Worm (Caenorhabditis elegans) whole organism, young adult: ENCODE results near the gene rft-2.

Experiments used
- B0035.1 ChIP-seq: sonication (generic microtip); optimal IDR thresholded peaks from 2 replicates; lab custom pipeline; 2016; ENCODE audit warnings: missing genetic modification characterization, mild to moderate bottlenecking, missing compliant biosample characterization, missing genotype, missing genetic modification reagents
- B0336.3 ChIP-seq: fragments of 200-800 bp; sonication (Bioruptor generic); IDR thresholded peaks from 2 replicates; pipeline ENCODE4 v1.3.6; 2022; ENCODE audit warnings: missing genetic modification characterization, missing compliant biosample characterization
- C06A6.2 ChIP-seq: fragments of 200-800 bp; sonication (Bioruptor generic); conservative IDR thresholded peaks from 2 replicates; pipeline ENCODE4 v1.3.6; 2022; ENCODE audit warnings: missing genetic modification characterization, missing compliant biosample characterization
- D2030.7 ChIP-seq: fragments of 200-800 bp; sonication (Bioruptor generic); IDR thresholded peaks from 2 replicates; pipeline ENCODE4 v1.3.6; 2022; ENCODE audit warnings: missing genetic modification reagents, missing genetic modification characterization, missing compliant biosample characterization
- F10E7.11 ChIP-seq: sonication (generic microtip); optimal IDR thresholded peaks from 2 replicates; lab custom pipeline; 2017; ENCODE audit warnings: mild to moderate bottlenecking, missing genetic modification characterization, moderate library complexity, missing compliant biosample characterization
- K11D2.4 ChIP-seq: fragments of 200-800 bp; sonication (Bioruptor generic); IDR thresholded peaks from 2 replicates; pipeline ENCODE4 v1.3.6; 2022; ENCODE audit warnings: missing genetic modification reagents, missing genetic modification characterization, missing compliant biosample characterization
- Y53F4B.3 ChIP-seq: fragments of 200-800 bp; sonication (Bioruptor generic); IDR thresholded peaks from 2 replicates; pipeline ENCODE4 v1.3.6; 2022; ENCODE audit warnings: missing genetic modification reagents, missing genetic modification characterization, missing compliant biosample characterization
- Y53G8AR.9 ChIP-seq: fragments of 200-800 bp; sonication (Bioruptor generic); conservative IDR thresholded peaks from 2 replicates; pipeline ENCODE4 v1.3.6; 2022; ENCODE audit warnings: missing genetic modification reagents, missing genetic modification characterization, missing compliant biosample characterization
- Y95B8A.8 ChIP-seq: fragments of 200-800 bp; sonication (Bioruptor generic); IDR thresholded peaks from 2 replicates; pipeline ENCODE4 v1.3.6; 2022; ENCODE audit warnings: missing genetic modification reagents, missing genetic modification characterization, missing compliant biosample characterization
- akir-1 ChIP-seq: fragments of 200-800 bp; sonication (Bioruptor generic); optimal IDR thresholded peaks from 2 replicates; lab custom pipeline; 2018; ENCODE audit warnings: mild to moderate bottlenecking, missing genetic modification characterization, moderate library complexity, missing compliant biosample characterization
- bed-2 ChIP-seq: fragments of 200-800 bp; sonication (Bioruptor generic); IDR thresholded peaks from 2 replicates; pipeline ENCODE4 v1.3.6; 2022; ENCODE audit warnings: missing genetic modification reagents, missing genetic modification characterization, missing compliant biosample characterization
- ceh-27 ChIP-seq: fragments of 200-800 bp; sonication (Bioruptor generic); optimal IDR thresholded peaks from 2 replicates; lab custom pipeline; 2018; ENCODE audit warnings: mild to moderate bottlenecking, missing genetic modification characterization, moderate library complexity, missing compliant biosample characterization
- die-1 ChIP-seq: sonication (generic microtip); optimal IDR thresholded peaks from 2 replicates; lab custom pipeline; 2016; ENCODE audit warnings: missing genotype, mild to moderate bottlenecking, missing genetic modification characterization, missing compliant biosample characterization
- dpff-1 ChIP-seq: sonication (generic microtip); optimal IDR thresholded peaks from 2 replicates; lab custom pipeline; 2017; ENCODE audit warnings: mild to moderate bottlenecking, missing genetic modification characterization, missing compliant biosample characterization
- hlh-12 ChIP-seq: sonication (generic microtip); optimal IDR thresholded peaks from 2 replicates; lab custom pipeline; 2016; ENCODE audit warnings: missing genetic modification characterization, missing compliant biosample characterization
- hmg-20 ChIP-seq: fragments of 200-800 bp; sonication (Bioruptor generic); IDR thresholded peaks from 2 replicates; pipeline ENCODE4 v1.3.6; 2022; ENCODE audit warnings: missing genetic modification reagents, missing genetic modification characterization, missing compliant biosample characterization
- lin-40 ChIP-seq: sonication (generic microtip); optimal IDR thresholded peaks from 2 replicates; lab custom pipeline; 2016; ENCODE audit warnings: missing genetic modification characterization, mild to moderate bottlenecking, missing compliant biosample characterization, missing genotype, missing genetic modification reagents
- lin-54 ChIP-seq: fragments of 200-800 bp; sonication (Bioruptor generic); optimal IDR thresholded peaks from 2 replicates; lab custom pipeline; 2018; ENCODE audit warnings: mild to moderate bottlenecking, missing genetic modification characterization, missing compliant biosample characterization
- madf-3 ChIP-seq: fragments of 200-800 bp; sonication (Bioruptor generic); IDR thresholded peaks from 2 replicates; pipeline ENCODE4 v1.3.6; 2022; ENCODE audit warnings: missing genetic modification reagents, missing genetic modification characterization, missing compliant biosample characterization
- nhr-120 ChIP-seq: fragments of 200-800 bp; sonication (Bioruptor generic); IDR thresholded peaks from 2 replicates; pipeline ENCODE4 v1.3.6; 2022; ENCODE audit warnings: missing genetic modification characterization, missing compliant biosample characterization
- nhr-179 ChIP-seq: sonication (generic microtip); optimal IDR thresholded peaks from 2 replicates; lab custom pipeline; 2016; ENCODE audit warnings: mild to moderate bottlenecking, missing genetic modification characterization, missing compliant biosample characterization
- nhr-80 ChIP-seq: sonication (generic microtip); optimal IDR thresholded peaks from 2 replicates; lab custom pipeline; 2016; ENCODE audit warnings: missing genetic modification characterization, missing compliant biosample characterization
- nhr-90 ChIP-seq: sonication (generic microtip); optimal IDR thresholded peaks from 2 replicates; lab custom pipeline; 2016; ENCODE audit warnings: missing genotype, mild to moderate bottlenecking, missing genetic modification characterization, missing compliant biosample characterization
- pha-4 ChIP-seq: fragments of 150-350 bp; sonication (generic microtip); optimal IDR thresholded peaks from 2 replicates; lab custom pipeline; 2014; ENCODE audit warnings: missing biosample characterization, missing genetic modification reagents, missing genetic modification characterization
- rcor-1 ChIP-seq: fragments of 200-800 bp; sonication (Bioruptor generic); IDR thresholded peaks from 2 replicates; pipeline ENCODE4 v1.3.6; 2022; ENCODE audit warnings: missing genetic modification reagents, missing genetic modification characterization, missing compliant biosample characterization
- repo-1 ChIP-seq: sonication (generic microtip); optimal IDR thresholded peaks from 2 replicates; lab custom pipeline; 2017; ENCODE audit warnings: mild to moderate bottlenecking, missing genetic modification characterization, missing compliant biosample characterization
- rpc-1 ChIP-seq, 2 experiments: fragments of 150-350 bp in 1 of 2; sonication (generic microtip) in 1 of 2; optimal IDR thresholded peaks; 2 replicates each; lab custom pipeline; 2014 to 2018; ENCODE audit warnings: missing biosample characterization in 1 of 2, missing genetic modification characterization in 1 of 2, missing genetic modification reagents in 1 of 2, missing genotype in 1 of 2
- sdz-38 ChIP-seq: sonication (generic microtip); optimal IDR thresholded peaks from 2 replicates; lab custom pipeline; 2016; ENCODE audit warnings: missing genotype, missing genetic modification characterization, missing compliant biosample characterization
- snpc-4 ChIP-seq, 5 experiments: fragments of 150-350 bp in 1 of 5; sonication (generic microtip) in 4 of 5; optimal IDR thresholded peaks; 2 replicates each; lab custom pipeline; 2014 to 2018; ENCODE audit warnings: missing genetic modification characterization in 5 of 5, missing biosample characterization in 3 of 5, antibody characterized with exemption in 2 of 5, mild to moderate bottlenecking in 2 of 5, missing compliant biosample characterization in 2 of 5, missing genotype in 2 of 5, moderate library complexity in 2 of 5, missing genetic modification reagents in 1 of 5
- sptf-2 ChIP-seq: fragments of 200-800 bp; sonication (Bioruptor generic); optimal IDR thresholded peaks from 2 replicates; lab custom pipeline; 2018; ENCODE audit warnings: mild to moderate bottlenecking, missing genetic modification characterization, missing compliant biosample characterization
- tbp1 ChIP-seq: fragments of 200-800 bp; sonication (Bioruptor generic); optimal IDR thresholded peaks from 2 replicates; lab custom pipeline; 2018; ENCODE audit warnings: mild to moderate bottlenecking, missing genetic modification characterization, missing compliant biosample characterization
- unc-62 ChIP-seq: fragments of 150-350 bp; optimal IDR thresholded peaks from 2 replicates; lab custom pipeline; 2014; ENCODE audit warnings: missing biosample characterization, missing genetic modification reagents, missing genetic modification characterization
- xnd-1 ChIP-seq: sonication (generic microtip); optimal IDR thresholded peaks from 2 replicates; lab custom pipeline; 2016; ENCODE audit warnings: missing genotype, missing genetic modification reagents, missing genetic modification characterization, missing compliant biosample characterization
- zim-3 ChIP-seq: sonication (generic microtip); optimal IDR thresholded peaks from 2 replicates; lab custom pipeline; 2017; ENCODE audit warnings: mild to moderate bottlenecking, missing genetic modification characterization, moderate library complexity, missing compliant biosample characterization
- ztf-18 ChIP-seq: sonication (generic microtip); optimal IDR thresholded peaks from 2 replicates; lab custom pipeline; 2016; ENCODE audit warnings: missing genotype, mild to moderate bottlenecking, missing genetic modification characterization, missing compliant biosample characterization
- ztf-25 ChIP-seq: fragments of 200-800 bp; sonication (Bioruptor generic); IDR thresholded peaks from 2 replicates; pipeline ENCODE4 v1.3.6; 2022; ENCODE audit warnings: missing genetic modification reagents, missing genetic modification characterization, missing compliant biosample characterization
- ztf-26 ChIP-seq: sonication (generic microtip); optimal IDR thresholded peaks from 2 replicates; lab custom pipeline; 2017; ENCODE audit warnings: missing genetic modification characterization, missing compliant biosample characterization
- ztf-3 ChIP-seq: fragments of 200-800 bp; sonication (Bioruptor generic); optimal IDR thresholded peaks from 2 replicates; lab custom pipeline; 2018; ENCODE audit warnings: mild to moderate bottlenecking, missing genetic modification characterization, missing compliant biosample characterization

The rft-2 gene

DNA sequence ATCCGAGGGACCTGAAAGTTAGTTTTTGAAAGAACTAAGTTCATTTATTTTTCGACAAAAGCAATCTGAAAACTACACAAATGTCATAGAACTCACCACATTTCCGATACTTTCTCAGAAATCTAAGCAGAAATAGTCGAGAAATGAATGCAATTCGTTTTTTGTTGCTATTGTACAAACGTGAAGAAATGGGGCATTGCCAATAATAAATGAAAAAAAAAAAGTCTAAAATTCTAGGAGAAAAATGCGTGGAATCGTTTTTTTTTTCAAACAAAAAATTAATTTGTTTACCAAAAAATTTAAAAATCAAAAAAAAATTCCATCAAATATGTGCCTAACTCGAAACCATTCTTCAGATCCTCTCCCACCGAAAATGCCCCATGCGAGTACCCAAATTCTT is 38.6 kb downstream of the rft-2 start, which contains the start of gene Y47D7A.17:
Gene Y47D7A.17 (minus strand): TSS at position 101 of the 400 bp plus-strand sequence.
- TF ChIP-seq snpc-4 (GFP tag; optimal IDR thresholded peaks at IDR 0.05; lab: Kevin White, UChicago) = no peak
- no peak for TF ChIP-seq snpc-4 (tag; optimal IDR thresholded peaks at IDR 0.05; lab: Kevin White, UChicago)
- TF ChIP-seq Y53G8AR.9 = no peak
- TF ChIP-seq lin-54 (GFP tag; lab: Kevin White, UChicago) = no peak
- no peak for TF ChIP-seq nhr-179 (tag; lab: Kevin White, UChicago)
- TF ChIP-seq B0035.1 (tag; lab: Kevin White, UChicago) = no peak
- no peak for TF ChIP-seq nhr-80 (tag; lab: Kevin White, UChicago)
- no peak for TF ChIP-seq bed-2 (GFP tag; lab: Robert Waterston, UW)
- TF ChIP-seq C06A6.2 = no peak
- TF ChIP-seq ztf-25 (GFP tag; lab: Robert Waterston, UW) = no peak
- no peak for TF ChIP-seq hlh-12 (tag; lab: Kevin White, UChicago)
- no peak for TF ChIP-seq rcor-1 (GFP tag; lab: Robert Waterston, UW)
- no peak for TF ChIP-seq B0336.3
- no peak for TF ChIP-seq Y95B8A.8 (GFP tag; lab: Robert Waterston, UW)
- no peak for TF ChIP-seq akir-1
- TF ChIP-seq dpff-1 (tag; lab: Kevin White, UChicago) = no peak
- no peak for TF ChIP-seq rpc-1 (optimal IDR thresholded peaks at IDR 0.05; lab: Kevin White, UChicago)
- TF ChIP-seq rpc-1 (tag; optimal IDR thresholded peaks at IDR 0.05; lab: Kevin White, UChicago) = no peak

ce11 chrV:4410643-4411042 is 39.7 kb downstream of the rft-2 start, which contains the start of gene Y47D7A.3:
Y47D7A.3 (plus strand) TSS chrV:4410943.
- TF ChIP-seq tbp1 (GFP tag; lab: Kevin White, UChicago) = no peak
- TF ChIP-seq D2030.7 (GFP tag; lab: Robert Waterston, UW) = no peak
- TF ChIP-seq Y53F4B.3 (GFP tag; lab: Robert Waterston, UW) = no peak
- TF ChIP-seq K11D2.4 = no peak
- no peak for TF ChIP-seq ztf-3 (GFP tag; lab: Kevin White, UChicago)
- no peak for TF ChIP-seq repo-1 (tag; lab: Kevin White, UChicago)
- no peak for TF ChIP-seq xnd-1 (tag; lab: Kevin White, UChicago)
- TF ChIP-seq hmg-20 (GFP tag; lab: Robert Waterston, UW) = no peak
- no peak for TF ChIP-seq B0336.3
- TF ChIP-seq sptf-2 = no peak
- no peak for TF ChIP-seq ztf-18 (tag; lab: Kevin White, UChicago)
- TF ChIP-seq unc-62 (GFP tag; lab: Kevin White, UChicago) = no peak
- no peak for TF ChIP-seq hlh-12 (tag; lab: Kevin White, UChicago)
- TF ChIP-seq pha-4 (tag; lab: Kevin White, UChicago) = no peak
- TF ChIP-seq die-1 = no peak
- TF ChIP-seq nhr-90 (tag; lab: Kevin White, UChicago) = no peak
- no peak for TF ChIP-seq zim-3 (tag; lab: Kevin White, UChicago)
- TF ChIP-seq madf-3 = no peak
- TF ChIP-seq, all 124 proteins: peak for 0

- TF ChIP-seq ceh-27 (GFP tag; lab: Kevin White, UChicago) (no peak), nhr-120 (GFP tag; lab: Robert Waterston, UW) (no peak), F10E7.11 (tag; lab: Kevin White, UChicago) (no peak), hmg-20 (GFP tag; lab: Robert Waterston, UW) (no peak), lin-40 (no peak), ztf-26 (no peak), sdz-38 (tag; lab: Kevin White, UChicago) (no peak)
These were observed 42.8 kb downstream of the rft-2 start, which contains the start of gene nhr-118 for ce11 chrV:4407519-4407918. nhr-118 (plus strand) TSS chrV:4407819.
